Worm (Caenorhabditis elegans): Measurements from ENCODE around the gene mrps-9.

Gene mrps-9

ce11 chrIII:8237827-8238226 is 28.0 kb upstream of the mrps-9 start, which contains the start of gene tsp-2:
TSS of gene tsp-2 (minus strand) at chrIII:8237935.
- no peak for TF ChIP-seq sup-37 (GFP tag; optimal IDR thresholded peaks at IDR 0.05)
- peak; percentile 47 for TF ChIP-seq elt-2 (tag; optimal IDR thresholded peaks at IDR 0.05)

ce11 chrIII:8239325-8239724 is 26.5 kb upstream of the mrps-9 start, which contains the start of gene tsp-1:
TSS of gene tsp-1 (minus strand) at chrIII:8239423.
- TF ChIP-seq efl-1 (optimal IDR thresholded peaks at IDR 0.05): no peak
- TF ChIP-seq efl-1 (GFP tag; optimal IDR thresholded peaks at IDR 0.05 in 1 of 2): peak in 1 of 2 experiments; percentile 69
- no peak for TF ChIP-seq nhr-84 (tag; optimal IDR thresholded peaks at IDR 0.05)
- no peak for TF ChIP-seq tbx-2 (tag; optimal IDR thresholded peaks at IDR 0.05)
- no peak for TF ChIP-seq nhr-12 (tag; optimal IDR thresholded peaks at IDR 0.05)
- no peak for TF ChIP-seq hlh-17 (GFP tag; optimal IDR thresholded peaks at IDR 0.05; ENCODE audit: borderline replicate concordance)

DNA sequence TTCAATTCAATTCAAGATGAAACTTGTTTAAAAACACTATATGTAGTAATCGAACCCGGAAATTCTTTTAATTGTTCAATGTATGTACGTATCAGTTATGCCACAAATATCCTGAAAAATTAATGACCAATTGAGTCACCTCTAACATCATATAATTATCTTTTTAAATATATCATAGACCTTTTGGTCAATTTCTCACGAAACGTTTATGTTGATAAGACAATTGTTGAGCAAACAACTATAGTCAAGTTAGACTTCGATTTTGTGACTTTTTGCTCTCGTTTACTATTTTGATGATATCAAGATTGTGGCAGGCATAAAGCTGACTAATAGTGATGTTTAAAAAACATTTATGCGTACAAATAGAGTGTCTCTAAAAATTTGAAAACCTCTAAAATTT is 25.6 kb upstream of the mrps-9 start:
- TF ChIP-seq nhr-90 (tag; optimal IDR thresholded peaks at IDR 0.05; ENCODE audit: poor library complexity) (no peak), nhr-20 (tag; optimal IDR thresholded peaks at IDR 0.05) (peak; percentile 12), dsc-1 (tag; optimal IDR thresholded peaks at IDR 0.05) (no peak)

DNA sequence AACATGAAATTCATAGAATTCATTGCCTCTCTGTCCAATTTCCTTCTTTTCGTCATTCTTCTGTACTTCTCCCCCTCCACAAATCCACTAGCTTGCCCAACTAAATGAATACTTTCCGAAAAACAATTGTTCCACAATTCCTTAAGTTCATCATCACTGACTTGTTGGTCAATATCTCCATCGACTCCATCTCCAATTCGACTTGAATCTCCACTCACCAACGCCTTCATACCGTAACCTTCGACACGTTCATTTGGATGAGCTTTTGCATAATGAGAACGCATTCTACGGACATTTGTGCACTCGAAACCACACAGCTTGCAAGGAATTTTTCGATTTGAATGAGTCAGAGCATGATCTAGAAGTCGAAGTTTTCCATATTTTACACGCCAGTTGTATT is 24.9 kb upstream of the mrps-9 start:
- no peak for TF ChIP-seq pax-3 (tag; optimal IDR thresholded peaks at IDR 0.05)
- no peak for TF ChIP-seq nhr-90 (tag; optimal IDR thresholded peaks at IDR 0.05; ENCODE audit: poor library complexity)
- no peak for TF ChIP-seq F16B12.6 (tag; optimal IDR thresholded peaks at IDR 0.05)
- no peak for TF ChIP-seq efl-1 (optimal IDR thresholded peaks at IDR 0.05)
- no peak for TF ChIP-seq efl-1 (GFP tag; optimal IDR thresholded peaks at IDR 0.05 in 1 of 2)
- TF ChIP-seq xbp-1 (tag; optimal IDR thresholded peaks at IDR 0.05): no peak
- TF ChIP-seq zip-4 (GFP tag; optimal IDR thresholded peaks at IDR 0.05): no peak

- TF ChIP-seq lsy-2 (tag; optimal IDR thresholded peaks at IDR 0.05) (peak; percentile 11 to 32), lin-39 (tag; optimal IDR thresholded peaks at IDR 0.05) (no peak), lin-14 (GFP tag; optimal IDR thresholded peaks at IDR 0.05) (peak; percentile 32), alr-1 (tag; optimal IDR thresholded peaks at IDR 0.05; ENCODE audit: borderline replicate concordance) (no peak), irx-1 (tag; optimal IDR thresholded peaks at IDR 0.05) (no peak), mep-1 (tag; optimal IDR thresholded peaks at IDR 0.05) (peak; percentile 63), tlp-1 (tag; optimal IDR thresholded peaks at IDR 0.05) (no peak), ceh-90 (tag; optimal IDR thresholded peaks at IDR 0.05) (no peak), nhr-20 (tag; optimal IDR thresholded peaks at IDR 0.05) (peak; percentile 60), ama-1 (optimal IDR thresholded peaks at IDR 0.05) (no peak), C34B4.2 (tag; optimal IDR thresholded peaks at IDR 0.05) (no peak), efl-1 (optimal IDR thresholded peaks at IDR 0.05) (peak in 1 of 2 experiments; percentile 3), efl-1 (GFP tag; optimal IDR thresholded peaks at IDR 0.05 in 1 of 2) (no peak), nhr-71 (tag; optimal IDR thresholded peaks at IDR 0.05) (peak; percentile 51), blmp-1 (tag; optimal IDR thresholded peaks at IDR 0.05) (peak; percentile 64), Y116A8C.19 (tag; optimal IDR thresholded peaks at IDR 0.05; ENCODE audit: borderline replicate concordance) (no peak), pqm-1 (tag; optimal IDR thresholded peaks at IDR 0.05) (no peak), xbp-1 (tag; optimal IDR thresholded peaks at IDR 0.05) (no peak), pax-3 (tag; optimal IDR thresholded peaks at IDR 0.05) (no peak), unc-130 (tag; optimal IDR thresholded peaks at IDR 0.05) (no peak), nhr-90 (tag; optimal IDR thresholded peaks at IDR 0.05; ENCODE audit: poor library complexity) (peak; percentile 15), unc-86 (tag; optimal IDR thresholded peaks at IDR 0.05) (no peak), jun-1 (tag; optimal IDR thresholded peaks at IDR 0.05) (no peak), fkh-10 (GFP tag; optimal IDR thresholded peaks at IDR 0.05) (no peak), nhr-11 (tag; optimal IDR thresholded peaks at IDR 0.05) (no peak), snu-23 (GFP tag; optimal IDR thresholded peaks at IDR 0.05) (peak; percentile 39), nhr-85 (tag) (peak; percentile 46), lin-35 (GFP tag; optimal IDR thresholded peaks at IDR 0.05) (peak in 1 of 2 experiments; percentile 21), rnt-1 (tag; optimal IDR thresholded peaks at IDR 0.05) (peak; percentile 11)
Observed at ce11 chrIII:8242809-8243208, 23.1 kb upstream of the mrps-9 start, which contains the start of gene C02F5.12. TSS of gene C02F5.12 (minus strand) at chrIII:8243029.
